Fruit fly (Drosophila melanogaster) whole organism, embryonic: ENCODE results near the gene CG33966.

Experiments
- ATbp ChIP-seq: fragments of 200-800 bp; sonication (Bioruptor generic); optimal IDR thresholded peaks from 2 replicates; lab custom pipeline; 2017; ENCODE audit warnings: missing biosample characterization, mild to moderate bottlenecking, missing genetic modification characterization, missing genetic modification reagents
- Atf3 ChIP-seq: fragments of 200-800 bp; sonication (Bioruptor generic); optimal IDR thresholded peaks from 3 replicates; lab custom pipeline; 2016; ENCODE audit warnings: missing biosample characterization, missing genetic modification characterization
- Bdp1 ChIP-seq: fragments of 200-800 bp; sonication (Bioruptor generic); optimal IDR thresholded peaks from 3 replicates; lab custom pipeline; 2016; ENCODE audit warnings: missing biosample characterization, missing genetic modification characterization
- Bgb ChIP-seq: fragments of 200-800 bp; sonication (Bioruptor generic); IDR thresholded peaks from 2 replicates; pipeline ENCODE4 v1.3.6; 2022; ENCODE audit warnings: missing biosample characterization, missing genetic modification characterization; ENCODE audit not compliant: partially characterized antibody
- Bteb2 ChIP-seq: fragments of 200-800 bp; sonication (Bioruptor generic); optimal IDR thresholded peaks from 2 replicates; lab custom pipeline; 2016; ENCODE audit warnings: missing biosample characterization, missing genetic modification characterization
- CG10543 ChIP-seq: fragments of 200-800 bp; sonication (Bioruptor generic); optimal IDR thresholded peaks from 3 replicates; lab custom pipeline; 2017; ENCODE audit warnings: missing biosample characterization, mild to moderate bottlenecking, missing genetic modification characterization, moderate library complexity
- CG10979 ChIP-seq: fragments of 200-800 bp; sonication (Bioruptor generic); optimal IDR thresholded peaks from 2 replicates; lab custom pipeline; 2018; ENCODE audit warnings: missing biosample characterization, mild to moderate bottlenecking, missing genetic modification characterization, moderate library complexity
- CG11723 ChIP-seq: fragments of 200-800 bp; sonication (Bioruptor generic); optimal IDR thresholded peaks from 2 replicates; lab custom pipeline; 2017; ENCODE audit warnings: missing biosample characterization, mild to moderate bottlenecking, missing genetic modification characterization
- CG14710 ChIP-seq: fragments of 200-800 bp; sonication (Bioruptor generic); optimal IDR thresholded peaks from 3 replicates; lab custom pipeline; 2019; ENCODE audit warnings: missing biosample characterization, mild to moderate bottlenecking, missing genetic modification characterization, moderate library complexity
- CG17361 ChIP-seq: fragments of 200-800 bp; sonication (Bioruptor generic); IDR thresholded peaks from 3 replicates; pipeline ENCODE4 v1.3.6; 2022; ENCODE audit warnings: missing biosample characterization, missing genetic modification characterization
- CG18262 ChIP-seq: fragments of 200-800 bp; optimal IDR thresholded peaks from 3 replicates; lab custom pipeline; 2019; ENCODE audit warnings: missing biosample characterization, mild to moderate bottlenecking, missing genetic modification characterization, moderate library complexity
- CG1832 ChIP-seq: fragments of 200-800 bp; sonication (Bioruptor generic); optimal IDR thresholded peaks from 2 replicates; lab custom pipeline; 2017; ENCODE audit warnings: missing biosample characterization, mild to moderate bottlenecking, missing genetic modification characterization, inconsistent platforms
- CG30431 ChIP-seq: fragments of 200-800 bp; sonication (Bioruptor generic); optimal IDR thresholded peaks from 2 replicates; lab custom pipeline; 2017; ENCODE audit warnings: missing biosample characterization, missing genetic modification characterization
- CG4328 ChIP-seq: fragments of 200-800 bp; sonication (Bioruptor generic); optimal IDR thresholded peaks from 3 replicates; lab custom pipeline; 2017; ENCODE audit warnings: missing biosample characterization, missing genetic modification reagents, missing genetic modification characterization
- CG4424 ChIP-seq: fragments of 200-800 bp; sonication (Bioruptor generic); optimal IDR thresholded peaks from 3 replicates; lab custom pipeline; 2016; ENCODE audit warnings: missing biosample characterization, missing genetic modification characterization
- CG6175 ChIP-seq: fragments of 200-800 bp; sonication (Bioruptor generic); IDR thresholded peaks from 3 replicates; pipeline ENCODE4 v1.3.6; 2022; ENCODE audit warnings: missing biosample characterization, missing genetic modification characterization
- CG7271 ChIP-seq: fragments of 200-800 bp; sonication (Bioruptor generic); optimal IDR thresholded peaks from 2 replicates; lab custom pipeline; 2018; ENCODE audit warnings: missing biosample characterization, mild to moderate bottlenecking, missing genetic modification characterization, moderate library complexity
- CG7745 ChIP-seq: fragments of 200-800 bp; sonication (Bioruptor generic); optimal IDR thresholded peaks from 2 replicates; lab custom pipeline; 2018; ENCODE audit warnings: missing biosample characterization, mild to moderate bottlenecking, missing genetic modification characterization, moderate library complexity
- CG7963 ChIP-seq: fragments of 200-800 bp; sonication (Bioruptor generic); IDR thresholded peaks from 3 replicates; pipeline ENCODE4 v1.3.6; 2022; ENCODE audit warnings: missing biosample characterization, missing genetic modification characterization; ENCODE audit not compliant: partially characterized antibody
- CG9797 ChIP-seq: fragments of 200-800 bp; sonication (Bioruptor generic); optimal IDR thresholded peaks from 3 replicates; lab custom pipeline; 2018; ENCODE audit warnings: missing biosample characterization, mild to moderate bottlenecking, missing genetic modification characterization
- CG9817 ChIP-seq: fragments of 200-800 bp; sonication (Bioruptor generic); optimal IDR thresholded peaks from 2 replicates; lab custom pipeline; 2018; ENCODE audit warnings: missing biosample characterization, mild to moderate bottlenecking, missing genetic modification characterization, moderate library complexity
- Dek ChIP-seq: fragments of 200-800 bp; sonication (Bioruptor generic); optimal IDR thresholded peaks from 3 replicates; lab custom pipeline; 2019; ENCODE audit warnings: missing biosample characterization, mild to moderate bottlenecking, missing genetic modification characterization, moderate library complexity
- Elba2 ChIP-seq: fragments of 200-800 bp; sonication (Bioruptor generic); optimal IDR thresholded peaks from 3 replicates; lab custom pipeline; 2016; ENCODE audit warnings: missing biosample characterization, missing genetic modification characterization
- HHEX ChIP-seq: fragments of 200-800 bp; sonication (Bioruptor generic); optimal IDR thresholded peaks from 3 replicates; lab custom pipeline; 2017; ENCODE audit warnings: missing biosample characterization, mild to moderate bottlenecking, missing genetic modification characterization, missing genetic modification reagents
- Hr3 ChIP-seq: fragments of 200-800 bp; sonication (Bioruptor generic); optimal IDR thresholded peaks from 3 replicates; lab custom pipeline; 2016; ENCODE audit warnings: missing biosample characterization, missing genetic modification characterization
- Myb ChIP-seq: fragments of 200-800 bp; sonication (Bioruptor generic); optimal IDR thresholded peaks from 2 replicates; lab custom pipeline; 2016; ENCODE audit warnings: missing biosample characterization, missing genetic modification characterization
- Nf-YA ChIP-seq: fragments of 200-800 bp; sonication (Bioruptor generic); IDR thresholded peaks from 2 replicates; pipeline ENCODE4 v1.3.6; 2022; ENCODE audit warnings: missing biosample characterization, missing genetic modification characterization
- Nf-YC ChIP-seq: fragments of 200-800 bp; optimal IDR thresholded peaks from 3 replicates; lab custom pipeline; 2019; ENCODE audit warnings: missing biosample characterization, mild to moderate bottlenecking, missing genetic modification characterization, moderate library complexity
- Pdp1 ChIP-seq, 2 experiments: fragments of 200-800 bp; sonication (Bioruptor generic); optimal IDR thresholded peaks; 3 replicates each; lab custom pipeline; 2016; ENCODE audit warnings: missing biosample characterization in 2 of 2, missing genetic modification characterization in 2 of 2, mild to moderate bottlenecking in 1 of 2, moderate library complexity in 1 of 2
- Ravus ChIP-seq: fragments of 200-800 bp; sonication (Bioruptor generic); IDR thresholded peaks from 2 replicates; pipeline ENCODE4 v1.3.6; 2022; ENCODE audit warnings: missing biosample characterization, missing genetic modification characterization
- Stat92E ChIP-seq, 3 experiments: fragments of >200 bp in 2 of 3; fragments of 200-800 bp in 1 of 3; sonication (Bioruptor generic) in 1 of 3; optimal IDR thresholded peaks; 2 replicates each; lab custom pipeline; 2017 to 2019; ENCODE audit warnings: missing biosample characterization in 3 of 3, missing genetic modification characterization in 3 of 3, mild to moderate bottlenecking in 1 of 3, moderate library complexity in 1 of 3
- Tbp ChIP-seq: fragments of >200 bp; optimal IDR thresholded peaks from 2 replicates; lab custom pipeline; 2018; ENCODE audit warnings: missing biosample characterization, missing genetic modification characterization
- Xbp1 ChIP-seq: fragments of 200-800 bp; sonication (Bioruptor generic); optimal IDR thresholded peaks from 3 replicates; lab custom pipeline; 2016; ENCODE audit warnings: missing biosample characterization, mild to moderate bottlenecking, missing genetic modification characterization
- al ChIP-seq: fragments of 200-800 bp; sonication (Bioruptor generic); IDR thresholded peaks from 2 replicates; pipeline ENCODE4 v1.3.6; 2022; ENCODE audit warnings: missing biosample characterization, missing genetic modification characterization
- aop ChIP-seq: fragments of 200-800 bp; sonication (Bioruptor generic); IDR thresholded peaks from 2 replicates; pipeline ENCODE4 v1.3.6; 2022; ENCODE audit warnings: missing biosample characterization, missing genetic modification characterization
- corto ChIP-seq: fragments of 200-800 bp; sonication (Bioruptor generic); optimal IDR thresholded peaks from 2 replicates; lab custom pipeline; 2016; ENCODE audit warnings: missing biosample characterization, mild to moderate bottlenecking, missing genetic modification characterization, moderate library complexity
- eyg ChIP-seq: fragments of 200-800 bp; sonication (Bioruptor generic); optimal IDR thresholded peaks from 3 replicates; lab custom pipeline; 2016; ENCODE audit warnings: missing biosample characterization, missing genetic modification characterization
- gsb-n ChIP-seq: fragments of 200-800 bp; sonication (Bioruptor generic); optimal IDR thresholded peaks from 3 replicates; lab custom pipeline; 2018; ENCODE audit warnings: missing biosample characterization, mild to moderate bottlenecking, missing genetic modification characterization
- hb ChIP-seq: fragments of 200-800 bp; sonication (Bioruptor generic); IDR thresholded peaks from 3 replicates; pipeline ENCODE4 v1.3.6; 2022; ENCODE audit warnings: missing biosample characterization, missing genetic modification characterization; ENCODE audit not compliant: partially characterized antibody
- hkb ChIP-seq, 2 experiments: fragments of 200-800 bp in 1 of 2; fragments of >200 bp in 1 of 2; sonication (Bioruptor generic) in 1 of 2; IDR thresholded peaks in 1 of 2; optimal IDR thresholded peaks in 1 of 2; 2 replicates each; pipeline versions ENCODE4 v1.3.6 to Lab custom; 2017 to 2022; ENCODE audit warnings: missing biosample characterization in 1 of 2, missing genetic modification characterization in 1 of 2
- insv ChIP-seq, 2 experiments: fragments of 200-800 bp; sonication (Bioruptor generic); optimal IDR thresholded peaks; 3 replicates each; lab custom pipeline; 2016 to 2018; ENCODE audit warnings: missing biosample characterization in 2 of 2, missing genetic modification characterization in 2 of 2
- kah ChIP-seq: fragments of 200-800 bp; sonication (Bioruptor generic); optimal IDR thresholded peaks from 2 replicates; lab custom pipeline; 2018; ENCODE audit warnings: missing biosample characterization, mild to moderate bottlenecking, missing genetic modification characterization
- lola ChIP-seq, 3 experiments: fragments of >200 bp in 2 of 3; fragments of 200-800 bp in 1 of 3; sonication (Bioruptor generic) in 1 of 3; optimal IDR thresholded peaks; 2 replicates each; lab custom pipeline; 2017 to 2019; ENCODE audit warnings: missing biosample characterization in 3 of 3, missing genetic modification characterization in 3 of 3, mild to moderate bottlenecking in 1 of 3, moderate library complexity in 1 of 3
- pb ChIP-seq: fragments of 200-800 bp; sonication (Bioruptor generic); optimal IDR thresholded peaks from 3 replicates; lab custom pipeline; 2016; ENCODE audit warnings: missing biosample characterization, missing genetic modification characterization
- pfk ChIP-seq: fragments of 200-800 bp; sonication (Bioruptor generic); optimal IDR thresholded peaks from 2 replicates; lab custom pipeline; 2018; ENCODE audit warnings: missing biosample characterization, mild to moderate bottlenecking, missing genetic modification characterization, moderate library complexity
- ro ChIP-seq: fragments of 200-800 bp; sonication (Bioruptor generic); IDR thresholded peaks from 2 replicates; pipeline ENCODE4 v1.3.6; 2022; ENCODE audit warnings: missing biosample characterization, missing genetic modification characterization
- sug ChIP-seq: fragments of 200-800 bp; optimal IDR thresholded peaks from 2 replicates; lab custom pipeline; 2019; ENCODE audit warnings: missing biosample characterization, mild to moderate bottlenecking, missing genetic modification characterization, moderate library complexity
- unc-4 ChIP-seq: fragments of 200-800 bp; sonication (Bioruptor generic); IDR thresholded peaks from 2 replicates; pipeline ENCODE4 v1.3.6; 2022; ENCODE audit warnings: missing biosample characterization, missing genetic modification characterization; ENCODE audit not compliant: partially characterized antibody

CG33966 gene

dm6 chr3L:1247627-1248295 lies 13.8 kb downstream of the CG33966 start, which contains the start of the genes Psf1 and Sac1 (continued):
- peak; percentile 10 for TF ChIP-seq Dek (tag; lab: Kevin White, UChicago)
- TF ChIP-seq ATbp (GFP tag; lab: Kevin White, UChicago), result no peak
- peak; percentile 35 for TF ChIP-seq Myb
- no peak for TF ChIP-seq kah (GFP tag; lab: Kevin White, UChicago)
- no peak for TF ChIP-seq ro (GFP tag; lab: Robert Waterston, UW)
- no peak for TF ChIP-seq CG10543 (GFP tag; lab: Kevin White, UChicago)
- TF ChIP-seq hb (GFP tag; lab: Robert Waterston, UW), result peak; percentile 74
- no peak for TF ChIP-seq Tbp (GFP tag; lab: Kevin White, UChicago)
- peak; percentile 50 for TF ChIP-seq Atf3 (GFP tag; lab: Kevin White, UChicago)
- 0 out of 2 replicates have a peak, but pooled peaks have one; percentile 29 for TF ChIP-seq al (GFP tag; lab: Robert Waterston, UW)
- TF ChIP-seq Bgb (GFP tag; lab: Robert Waterston, UW), result peak; percentile 78
- peak; percentile 75 for TF ChIP-seq CG17361
- TF ChIP-seq eyg (GFP tag; lab: Kevin White, UChicago), result peak; percentile 7
- TF ChIP-seq Nf-YA (GFP tag; lab: Robert Waterston, UW), result peak; percentile 13; the same call in 1 of the 2 replicates
- no peak for TF ChIP-seq CG11723 (GFP tag; lab: Kevin White, UChicago)
- no peak for TF ChIP-seq CG7271
- peak; percentile 65 for TF ChIP-seq sug (tag; lab: Kevin White, UChicago)
- TF ChIP-seq hkb (optimal IDR thresholded peaks at IDR 0.05; lab: Kevin White, UChicago), result peak; percentile 30
- no peak for TF ChIP-seq hkb (GFP tag; IDR thresholded peaks at IDR 0.05; lab: Robert Waterston, UW)
- peak in 1 of 2 experiments; percentile 27 for TF ChIP-seq insv (GFP tag; optimal IDR thresholded peaks at IDR 0.05; lab: Kevin White, UChicago)
- no peak for TF ChIP-seq HHEX (GFP tag; lab: Kevin White, UChicago)
- TF ChIP-seq CG6175 (GFP tag; lab: Robert Waterston, UW), result no peak
- peak; percentile 69 for TF ChIP-seq CG9797 (GFP tag; lab: Kevin White, UChicago)
- TF ChIP-seq Bteb2 (GFP tag; lab: Kevin White, UChicago), result no peak
- peak; percentile 89 for TF ChIP-seq unc-4 (GFP tag; lab: Robert Waterston, UW)
- TF ChIP-seq Hr3, result peak; percentile 21
- no peak for TF ChIP-seq CG1832 (GFP tag; lab: Kevin White, UChicago)
- peak; percentile 57 for TF ChIP-seq CG9817 (tag; lab: Kevin White, UChicago)
- TF ChIP-seq Elba2 (GFP tag; lab: Kevin White, UChicago), result no peak
- peak in 1 of 3 experiments; percentile 66 for TF ChIP-seq Stat92E (GFP tag; optimal IDR thresholded peaks at IDR 0.05; lab: Kevin White, UChicago)
- peak; percentile 4 for TF ChIP-seq pb (GFP tag; lab: Kevin White, UChicago)
- TF ChIP-seq aop (GFP tag; lab: Robert Waterston, UW), result no peak
- peak; percentile 81 for TF ChIP-seq CG14710 (tag; lab: Kevin White, UChicago)
- no peak for TF ChIP-seq corto (GFP tag; lab: Kevin White, UChicago)
- peak; percentile 44 for TF ChIP-seq CG4424 (GFP tag; lab: Kevin White, UChicago)
- peak; percentile 31 for TF ChIP-seq Bdp1 (GFP tag; lab: Kevin White, UChicago)
- TF ChIP-seq Xbp1, result peak; percentile 70
- no peak for TF ChIP-seq Ravus
- TF ChIP-seq CG18262 (tag; lab: Kevin White, UChicago), result peak; percentile 48
- TF ChIP-seq CG7745 (tag; lab: Kevin White, UChicago), result no peak
- no peak for TF ChIP-seq Nf-YC
- TF ChIP-seq CG10979 (tag; lab: Kevin White, UChicago), result peak; percentile 40
- TF ChIP-seq lola (GFP tag; optimal IDR thresholded peaks at IDR 0.05; lab: Kevin White, UChicago), result peak in 1 of 3 experiments; percentile 53
- no peak for TF ChIP-seq CG7963 (GFP tag; lab: Robert Waterston, UW)
- no peak for TF ChIP-seq gsb-n (tag; lab: Kevin White, UChicago)
- TF ChIP-seq Pdp1 (GFP tag; optimal IDR thresholded peaks at IDR 0.05; lab: Kevin White, UChicago), result peak in 1 of 2 experiments; percentile 53
- no peak for TF ChIP-seq pfk (GFP tag; lab: Kevin White, UChicago)
- no peak for TF ChIP-seq CG4328
- no peak for TF ChIP-seq CG30431 (GFP tag; lab: Kevin White, UChicago)
